Worm (Caenorhabditis elegans): Measurements from ENCODE around the gene sri-2.

The sri-2 gene

ce11 chrV:15970820-15971219, 5.8 kb upstream of the sri-2 start:
- no peak for TF ChIP-seq mab-5 (tag; optimal IDR thresholded peaks at IDR 0.05)
- no peak for TF ChIP-seq nhr-76 (tag; optimal IDR thresholded peaks at IDR 0.05)
- TF ChIP-seq ceh-43 (GFP tag; optimal IDR thresholded peaks at IDR 0.05) = no peak
- no peak for TF ChIP-seq snpc-4 (tag; optimal IDR thresholded peaks at IDR 0.05)
- no peak for TF ChIP-seq flh-1 (GFP tag; optimal IDR thresholded peaks at IDR 0.05)
- no peak for TF ChIP-seq mep-1 (tag; optimal IDR thresholded peaks at IDR 0.05)

ce11 chrV:15969653-15970052, 4.6 kb upstream of the sri-2 start, which contains the start of gene F36G9.7:
F36G9.7 (minus strand) TSS chrV:15969753.
- TF ChIP-seq lin-13 (tag; optimal IDR thresholded peaks at IDR 0.05) = no peak
- no peak for TF ChIP-seq mls-2 (tag; optimal IDR thresholded peaks at IDR 0.05)
- no peak for TF ChIP-seq tbx-8 (GFP tag; optimal IDR thresholded peaks at IDR 0.05)
- no peak for TF ChIP-seq pha-4 (tag; optimal IDR thresholded peaks at IDR 0.05)
- no peak for TF ChIP-seq ham-2 (GFP tag; optimal IDR thresholded peaks at IDR 0.05)
- TF ChIP-seq sptf-1 (tag; optimal IDR thresholded peaks at IDR 0.05) = no peak
- TF ChIP-seq elt-1 (tag; optimal IDR thresholded peaks at IDR 0.05; ENCODE audit: borderline replicate concordance, insufficient read depth) = no peak
- TF ChIP-seq lsy-2 (tag; optimal IDR thresholded peaks at IDR 0.05) = no peak
- no peak for TF ChIP-seq unc-120 (tag; optimal IDR thresholded peaks at IDR 0.05; ENCODE audit: poor library complexity, severe bottlenecking)
- TF ChIP-seq nhr-28 (tag; optimal IDR thresholded peaks at IDR 0.05) = no peak

- no peak for TF ChIP-seq nhr-28 (tag; optimal IDR thresholded peaks at IDR 0.05)
- TF ChIP-seq drap-1 (GFP tag; optimal IDR thresholded peaks at IDR 0.05) = no peak
- no peak for TF ChIP-seq nhr-237 (tag; optimal IDR thresholded peaks at IDR 0.05)
- TF ChIP-seq cnd-1 (tag; optimal IDR thresholded peaks at IDR 0.05) = no peak
- no peak for TF ChIP-seq ztf-11 (tag; optimal IDR thresholded peaks at IDR 0.05)
- TF ChIP-seq unc-62 (GFP tag; optimal IDR thresholded peaks at IDR 0.05) = no peak
- TF ChIP-seq mep-1 (tag; optimal IDR thresholded peaks at IDR 0.05) = no peak
- TF ChIP-seq elt-3 (tag; optimal IDR thresholded peaks at IDR 0.05) = no peak
Observed at ce11 chrV:15967542-15967941, 2.5 kb upstream of the sri-2 start, which contains the start of gene sri-1. sri-1 (minus strand) TSS chrV:15967642.

- TF ChIP-seq pha-4 (tag; optimal IDR thresholded peaks at IDR 0.05) = no peak
- no peak for TF ChIP-seq elt-1 (tag; optimal IDR thresholded peaks at IDR 0.05; ENCODE audit: borderline replicate concordance, insufficient read depth)
- no peak for TF ChIP-seq cnd-1 (tag; optimal IDR thresholded peaks at IDR 0.05)
- no peak for TF ChIP-seq ceh-43 (GFP tag; optimal IDR thresholded peaks at IDR 0.05)
- TF ChIP-seq ham-2 (GFP tag; optimal IDR thresholded peaks at IDR 0.05) = no peak
- TF ChIP-seq mep-1 (tag; optimal IDR thresholded peaks at IDR 0.05) = no peak
- TF ChIP-seq blmp-1 (tag; optimal IDR thresholded peaks at IDR 0.05) = no peak
- no peak for TF ChIP-seq M03D4.4 (tag; optimal IDR thresholded peaks at IDR 0.05)
Observed at ce11 chrV:15959456-15959855, 5.6 kb downstream of the sri-2 start.

- no peak for TF ChIP-seq ceh-39 (tag; optimal IDR thresholded peaks at IDR 0.05)
- TF ChIP-seq cnd-1 (tag; optimal IDR thresholded peaks at IDR 0.05) = no peak
- TF ChIP-seq pha-4 (tag; optimal IDR thresholded peaks at IDR 0.05) = no peak
- no peak for TF ChIP-seq nhr-12 (tag; optimal IDR thresholded peaks at IDR 0.05)
Observed at ce11 chrV:15957098-15957497, 7.9 kb downstream of the sri-2 start, which contains the start of gene F36G9.3. F36G9.3 (plus strand) TSS chrV:15957398.

- TF ChIP-seq lin-13 (tag; optimal IDR thresholded peaks at IDR 0.05) (no peak), tbx-8 (GFP tag; optimal IDR thresholded peaks at IDR 0.05) (no peak), nhr-2 (tag; optimal IDR thresholded peaks at IDR 0.05) (no peak), drap-1 (GFP tag; optimal IDR thresholded peaks at IDR 0.05) (no peak), lsy-2 (tag; optimal IDR thresholded peaks at IDR 0.05) (no peak), lin-32 (GFP tag; optimal IDR thresholded peaks at IDR 0.05) (no peak), sptf-1 (tag; optimal IDR thresholded peaks at IDR 0.05) (no peak), mls-2 (tag; optimal IDR thresholded peaks at IDR 0.05) (no peak), blmp-1 (tag; optimal IDR thresholded peaks at IDR 0.05) (no peak), cnd-1 (tag; optimal IDR thresholded peaks at IDR 0.05) (no peak), ceh-83 (GFP tag; optimal IDR thresholded peaks at IDR 0.05) (no peak), elt-3 (tag; optimal IDR thresholded peaks at IDR 0.05) (no peak), sem-2 (GFP tag; optimal IDR thresholded peaks at IDR 0.05) (no peak), flh-1 (GFP tag; optimal IDR thresholded peaks at IDR 0.05) (no peak), pha-4 (tag; optimal IDR thresholded peaks at IDR 0.05) (no peak)
Observed at ce11 chrV:15955497-15955896, 9.5 kb downstream of the sri-2 start, which contains the start of gene srh-186. srh-186 (plus strand) TSS chrV:15955797.

All from whole organism, mixed stage, embryonic.